Worm (Caenorhabditis elegans) whole organism, young adult: ENCODE data around the gene ocr-4.

Experiments used
- F49E8.2 ChIP-seq: sonication (generic microtip); optimal IDR thresholded peaks from 3 replicates; lab custom pipeline; 2017; ENCODE audit warnings: missing genetic modification characterization, mild to moderate bottlenecking, missing compliant biosample characterization, antibody characterized with exemption, moderate library complexity; ENCODE audit not compliant: insufficient read depth
- K11D2.4 ChIP-seq: fragments of 200-800 bp; sonication (Bioruptor generic); IDR thresholded peaks from 2 replicates; pipeline ENCODE4 v1.3.6; 2022; ENCODE audit warnings: missing genetic modification reagents, missing genetic modification characterization, missing compliant biosample characterization
- ama-1 ChIP-seq, 3 experiments: fragments of 150-350 bp in 1 of 3; sonication (generic microtip) in 2 of 3; optimal IDR thresholded peaks; 2 replicates each; lab custom pipeline; 2014 to 2018; ENCODE audit warnings: missing biosample characterization in 2 of 3, missing genetic modification characterization in 2 of 3, missing genetic modification reagents in 2 of 3
- bed-2 ChIP-seq: fragments of 200-800 bp; sonication (Bioruptor generic); IDR thresholded peaks from 2 replicates; pipeline ENCODE4 v1.3.6; 2022; ENCODE audit warnings: missing genetic modification reagents, missing genetic modification characterization, missing compliant biosample characterization
- let-526 ChIP-seq: fragments of 200-800 bp; sonication (Bioruptor generic); IDR thresholded peaks from 2 replicates; pipeline ENCODE4 v1.3.6; 2022; ENCODE audit warnings: missing genetic modification reagents, missing genetic modification characterization, missing compliant biosample characterization
- sdz-38 ChIP-seq: sonication (generic microtip); optimal IDR thresholded peaks from 2 replicates; lab custom pipeline; 2016; ENCODE audit warnings: missing genotype, missing genetic modification characterization, missing compliant biosample characterization

DNA sequence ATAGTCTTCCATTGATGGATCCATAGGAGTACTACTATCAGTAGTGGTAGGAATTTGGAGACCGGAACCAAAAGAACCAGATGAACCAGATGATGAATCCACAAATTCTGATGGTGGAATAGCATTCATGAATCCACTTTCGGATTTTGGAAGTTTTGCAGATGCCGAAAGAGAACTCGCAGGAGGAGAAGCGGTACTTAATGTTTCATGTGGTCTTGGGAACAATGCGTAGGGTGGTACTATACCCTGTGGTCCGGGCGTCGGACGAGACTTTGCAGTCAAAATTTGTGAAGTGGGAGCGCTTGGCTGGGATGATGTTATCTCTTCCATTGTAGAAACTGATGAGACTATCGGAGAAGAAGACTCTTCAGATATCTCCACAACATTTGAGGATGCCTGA, 5.4 kb upstream of the ocr-4 start:
- no peak for TF ChIP-seq ama-1 (optimal IDR thresholded peaks at IDR 0.05; lab: Kevin White, UChicago)
- TF ChIP-seq ama-1 (GFP tag; optimal IDR thresholded peaks at IDR 0.05; lab: Kevin White, UChicago) = no peak
- TF ChIP-seq K11D2.4 (GFP tag; lab: Robert Waterston, UW) = no peak
- TF ChIP-seq F49E8.2 (tag; lab: Kevin White, UChicago) = no peak
- TF ChIP-seq bed-2 (GFP tag; lab: Robert Waterston, UW) = no peak
- TF ChIP-seq let-526 (GFP tag; lab: Robert Waterston, UW) = no peak
- no peak for TF ChIP-seq sdz-38 (tag; lab: Kevin White, UChicago)
